Fruit fly (Drosophila melanogaster): ENCODE data around the gene Alms1a.

dm6 chrX:4669438-4669837 is 33.6 kb upstream of the Alms1a start:
- TF ChIP-seq Myc (optimal IDR thresholded peaks at IDR 0.05) (no peak), Sin3A (optimal IDR thresholded peaks at IDR 0.05) (no peak), ttk (optimal IDR thresholded peaks at IDR 0.05) (no peak), insv (optimal IDR thresholded peaks at IDR 0.05) (no peak), h (optimal IDR thresholded peaks at IDR 0.05) (no peak), psq (optimal IDR thresholded peaks at IDR 0.05) (no peak)
